Worm (Caenorhabditis elegans): ENCODE measurements around the gene dld-1.

DNA sequence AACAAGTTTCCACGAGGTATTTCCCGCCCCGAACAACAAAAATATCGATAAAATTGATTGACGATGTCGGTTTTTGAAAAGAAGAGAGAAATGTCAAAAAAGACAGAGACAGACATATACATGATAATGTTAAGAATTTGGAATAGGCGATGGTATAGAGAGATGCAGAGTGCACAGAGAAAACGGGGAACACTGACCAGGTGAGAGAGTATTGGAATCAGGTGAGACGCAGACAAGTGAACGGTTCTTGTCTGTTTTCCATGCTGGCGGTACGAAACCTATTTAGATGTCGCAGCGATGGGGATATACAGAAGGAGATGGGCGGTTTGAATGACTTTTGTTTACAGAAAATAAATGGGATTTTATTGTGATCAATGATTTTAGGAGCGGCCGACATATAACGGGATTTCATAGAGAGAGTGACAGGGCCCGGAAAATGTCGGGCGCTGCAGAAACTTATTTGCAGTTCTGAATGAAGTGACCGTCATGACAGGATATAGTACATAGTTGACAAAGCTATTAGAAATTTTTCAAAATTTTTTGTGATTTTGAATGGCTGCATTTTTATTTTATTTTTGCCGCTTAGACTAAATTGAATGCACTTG is 19.0 kb upstream of the dld-1 start:
- TF ChIP-seq D2030.7 (GFP tag; IDR thresholded peaks at IDR 0.05) (no peak), him-1 (tag; optimal IDR thresholded peaks at IDR 0.05) (no peak), lsl-1 (GFP tag; optimal IDR thresholded peaks at IDR 0.05) (no peak), mel-28 (tag; optimal IDR thresholded peaks at IDR 0.05; ENCODE audit: borderline replicate concordance) (no peak), ama-1 (optimal IDR thresholded peaks at IDR 0.05) (no peak), ama-1 (GFP tag; optimal IDR thresholded peaks at IDR 0.05) (no peak), athp-1 (tag; optimal IDR thresholded peaks at IDR 0.05) (no peak), C17E4.6 (GFP tag; IDR thresholded peaks at IDR 0.05) (no peak), unc-62 (GFP tag; optimal IDR thresholded peaks at IDR 0.05) (no peak)
